Fruit fly (Drosophila melanogaster) whole organism, prepupa: ENCODE results near the gene CG11698.
A peak's percentile ranks its signal among the peaks of the same experiment; 100 is the strongest.

Source experiments
- Blimp-1 ChIP-seq: fragments of 200-800 bp; sonication (Bioruptor generic); optimal IDR thresholded peaks from 3 replicates; lab custom pipeline; 2017; ENCODE audit warnings: missing biosample characterization, missing genetic modification characterization, mild to moderate bottlenecking, moderate library complexity, missing genetic modification reagents
- CG10631 ChIP-seq: fragments of 200-800 bp; sonication (Bioruptor generic); optimal IDR thresholded peaks from 2 replicates; lab custom pipeline; 2016; ENCODE audit warnings: missing biosample characterization, missing genetic modification characterization
- CG10669 ChIP-seq: fragments of 200-800 bp; sonication (Bioruptor generic); optimal IDR thresholded peaks from 3 replicates; lab custom pipeline; 2018; ENCODE audit warnings: missing biosample characterization, mild to moderate bottlenecking, missing genetic modification characterization, moderate library complexity
- CG11294 ChIP-seq: fragments of 200-800 bp; sonication (Bioruptor generic); IDR thresholded peaks from 2 replicates; pipeline ENCODE4 v1.3.6; 2022; ENCODE audit warnings: missing biosample characterization, missing genetic modification characterization
- CG16779 ChIP-seq: fragments of 200-800 bp; sonication (Bioruptor generic); optimal IDR thresholded peaks from 3 replicates; lab custom pipeline; 2017; ENCODE audit warnings: missing biosample characterization, mild to moderate bottlenecking, missing genetic modification characterization
- CG3032 ChIP-seq: fragments of 200-800 bp; optimal IDR thresholded peaks from 2 replicates; lab custom pipeline; 2019; ENCODE audit warnings: missing biosample characterization, mild to moderate bottlenecking, missing genetic modification characterization, moderate library complexity
- CG31627 ChIP-seq: fragments of 200-800 bp; sonication (Bioruptor generic); optimal IDR thresholded peaks from 3 replicates; lab custom pipeline; 2016; ENCODE audit warnings: missing biosample characterization, missing genetic modification characterization
- CG32006 ChIP-seq: fragments of 200-800 bp; sonication (Bioruptor generic); optimal IDR thresholded peaks from 3 replicates; lab custom pipeline; 2017; ENCODE audit warnings: missing biosample characterization, mild to moderate bottlenecking, missing genetic modification characterization
- CG3919 ChIP-seq: fragments of 200-800 bp; sonication (Bioruptor generic); optimal IDR thresholded peaks from 3 replicates; lab custom pipeline; 2016; ENCODE audit warnings: missing biosample characterization, missing genetic modification characterization
- CG4318 ChIP-seq: fragments of 200-800 bp; sonication (Bioruptor generic); optimal IDR thresholded peaks from 3 replicates; lab custom pipeline; 2017; ENCODE audit warnings: missing biosample characterization, mild to moderate bottlenecking, missing genetic modification characterization
- CG6163 ChIP-seq: fragments of 200-800 bp; sonication (Bioruptor generic); IDR thresholded peaks from 3 replicates; pipeline ENCODE4 v1.3.6; 2022; ENCODE audit warnings: missing biosample characterization, missing genetic modification characterization
- CG6792 ChIP-seq: fragments of 200-800 bp; sonication (Bioruptor generic); optimal IDR thresholded peaks from 3 replicates; lab custom pipeline; 2016; ENCODE audit warnings: missing biosample characterization, missing genetic modification characterization
- CG6808 ChIP-seq: fragments of 200-800 bp; sonication (Bioruptor generic); optimal IDR thresholded peaks from 3 replicates; lab custom pipeline; 2017; ENCODE audit warnings: missing biosample characterization, missing genetic modification characterization, mild to moderate bottlenecking, moderate library complexity, missing genetic modification reagents
- CG6854 ChIP-seq: fragments of 200-800 bp; sonication (Bioruptor generic); optimal IDR thresholded peaks from 2 replicates; lab custom pipeline; 2017; ENCODE audit warnings: missing biosample characterization, mild to moderate bottlenecking, missing genetic modification characterization
- CG7368 ChIP-seq: fragments of 200-800 bp; sonication (Bioruptor generic); optimal IDR thresholded peaks from 3 replicates; lab custom pipeline; 2016; ENCODE audit warnings: missing biosample characterization, missing genetic modification characterization
- CG8119 ChIP-seq: fragments of 200-800 bp; sonication (Bioruptor generic); IDR thresholded peaks from 3 replicates; pipeline ENCODE4 v1.3.6; 2022; ENCODE audit warnings: missing biosample characterization, missing genetic modification characterization
- Eip75B ChIP-seq: fragments of 200-800 bp; sonication (Bioruptor generic); optimal IDR thresholded peaks from 3 replicates; lab custom pipeline; 2016; ENCODE audit warnings: missing biosample characterization, missing genetic modification characterization
- Eip93F ChIP-seq: fragments of 200-800 bp; sonication (Bioruptor generic); optimal IDR thresholded peaks from 2 replicates; lab custom pipeline; 2016; ENCODE audit warnings: missing biosample characterization, mild to moderate bottlenecking, missing genetic modification characterization
- Ets21C ChIP-seq: fragments of 200-800 bp; sonication (Bioruptor generic); optimal IDR thresholded peaks from 3 replicates; lab custom pipeline; 2016; ENCODE audit warnings: missing biosample characterization, missing genetic modification characterization
- Ets96B ChIP-seq: fragments of 200-800 bp; optimal IDR thresholded peaks from 2 replicates; lab custom pipeline; 2019; ENCODE audit warnings: missing biosample characterization, mild to moderate bottlenecking, missing genetic modification characterization, moderate library complexity
- Hr38 ChIP-seq: sonication (Bioruptor generic); optimal IDR thresholded peaks from 2 replicates; lab custom pipeline; 2016; ENCODE audit warnings: missing biosample characterization, missing genetic modification characterization
- Hr39 ChIP-seq: fragments of 200-800 bp; sonication (Bioruptor generic); optimal IDR thresholded peaks from 2 replicates; lab custom pipeline; 2016; ENCODE audit warnings: missing biosample characterization, missing genetic modification characterization
- Hr4 ChIP-seq: fragments of 200-800 bp; sonication (Bioruptor generic); optimal IDR thresholded peaks from 3 replicates; lab custom pipeline; 2016; ENCODE audit warnings: missing biosample characterization, missing genetic modification characterization
- Lpt ChIP-seq: fragments of 200-800 bp; sonication (Bioruptor generic); optimal IDR thresholded peaks from 3 replicates; lab custom pipeline; 2016; ENCODE audit warnings: missing biosample characterization, missing genetic modification characterization
- Sox102F ChIP-seq: fragments of 200-800 bp; sonication (Bioruptor generic); optimal IDR thresholded peaks from 2 replicates; lab custom pipeline; 2016; ENCODE audit warnings: missing biosample characterization, mild to moderate bottlenecking, missing genetic modification characterization
- Sox15 ChIP-seq: fragments of 200-800 bp; sonication (Bioruptor generic); optimal IDR thresholded peaks from 3 replicates; lab custom pipeline; 2016; ENCODE audit warnings: missing biosample characterization, missing genetic modification characterization
- acj6 ChIP-seq: fragments of 200-800 bp; sonication (Bioruptor generic); optimal IDR thresholded peaks from 3 replicates; lab custom pipeline; 2016; ENCODE audit warnings: missing biosample characterization, missing genetic modification characterization
- cyc ChIP-seq: fragments of 200-800 bp; sonication (Bioruptor generic); optimal IDR thresholded peaks from 3 replicates; lab custom pipeline; 2016; ENCODE audit warnings: missing biosample characterization, missing genetic modification characterization
- esn ChIP-seq: fragments of 200-800 bp; sonication (Bioruptor generic); optimal IDR thresholded peaks from 2 replicates; lab custom pipeline; 2016; ENCODE audit warnings: missing biosample characterization, mild to moderate bottlenecking, missing genetic modification characterization, moderate library complexity
- fd85E ChIP-seq: fragments of 200-800 bp; sonication (Bioruptor generic); optimal IDR thresholded peaks from 3 replicates; lab custom pipeline; 2016; ENCODE audit warnings: missing biosample characterization, missing genetic modification characterization
- fkh ChIP-seq: fragments of 200-800 bp; sonication (Bioruptor generic); optimal IDR thresholded peaks from 3 replicates; lab custom pipeline; 2017; ENCODE audit warnings: missing biosample characterization, mild to moderate bottlenecking, missing genetic modification characterization, moderate library complexity
- lz ChIP-seq: fragments of 200-800 bp; sonication (Bioruptor generic); optimal IDR thresholded peaks from 3 replicates; lab custom pipeline; 2016; ENCODE audit warnings: missing biosample characterization, missing genetic modification characterization
- net ChIP-seq: fragments of 200-800 bp; sonication (Bioruptor generic); optimal IDR thresholded peaks from 3 replicates; lab custom pipeline; 2016; ENCODE audit warnings: missing biosample characterization, missing genetic modification characterization
- spab ChIP-seq: fragments of 200-800 bp; sonication (Bioruptor generic); optimal IDR thresholded peaks from 2 replicates; lab custom pipeline; 2017; ENCODE audit warnings: missing biosample characterization, mild to moderate bottlenecking, missing genetic modification characterization, missing genetic modification reagents
- ss ChIP-seq, 2 experiments: fragments of 200-800 bp; sonication (Bioruptor generic); optimal IDR thresholded peaks; 2 replicates in 1 of 2; 3 replicates in 1 of 2; lab custom pipeline; 2017 to 2018; ENCODE audit warnings: mild to moderate bottlenecking in 2 of 2, missing biosample characterization in 2 of 2, missing genetic modification characterization in 2 of 2, moderate library complexity in 1 of 2
- vri ChIP-seq: fragments of 200-800 bp; sonication (Bioruptor generic); optimal IDR thresholded peaks from 3 replicates; lab custom pipeline; 2016; ENCODE audit warnings: missing biosample characterization, mild to moderate bottlenecking, missing genetic modification characterization

The CG11698 gene

dm6 chr3R:8317709-8318335 lies 5.8 kb downstream of the CG11698 start (continued):
- no peak for TF ChIP-seq Sox102F
- no peak for TF ChIP-seq CG3919 (GFP tag; lab: Kevin White, UChicago)
- TF ChIP-seq Sox15 (GFP tag; lab: Kevin White, UChicago), result no peak
- TF ChIP-seq Blimp-1 (GFP tag; lab: Kevin White, UChicago), result no peak
- TF ChIP-seq Eip75B (GFP tag; lab: Kevin White, UChicago), result no peak
- no peak for TF ChIP-seq Hr39 (GFP tag; lab: Kevin White, UChicago)
- TF ChIP-seq net (GFP tag; lab: Kevin White, UChicago), result peak; percentile 20
- no peak for TF ChIP-seq CG6854 (GFP tag; lab: Kevin White, UChicago)
- no peak for TF ChIP-seq Hr38
- no peak for TF ChIP-seq CG32006 (GFP tag; lab: Kevin White, UChicago)
- peak; percentile 66; the same call in 2 of the 3 replicates for TF ChIP-seq CG8119 (GFP tag; lab: Robert Waterston, UW)
- TF ChIP-seq CG6163, result peak; percentile 54; the same call in 2 of the 3 replicates
- TF ChIP-seq Ets96B, result no peak
- no peak for TF ChIP-seq CG6808 (GFP tag; lab: Kevin White, UChicago)
- TF ChIP-seq CG31627 (GFP tag; lab: Kevin White, UChicago), result no peak
- no peak for TF ChIP-seq cyc (GFP tag; lab: Kevin White, UChicago)
- TF ChIP-seq fkh (GFP tag; lab: Kevin White, UChicago), result peak; percentile 47
- TF ChIP-seq lz (GFP tag; lab: Kevin White, UChicago), result no peak
- peak; percentile 51 for TF ChIP-seq Hr4 (GFP tag; lab: Kevin White, UChicago)
- no peak for TF ChIP-seq Lpt
- TF ChIP-seq CG11294 (GFP tag; lab: Robert Waterston, UW), result no peak

- TF ChIP-seq ss (GFP tag; optimal IDR thresholded peaks at IDR 0.05; lab: Kevin White, UChicago) (no peak), CG10669 (no peak), CG16779 (tag; lab: Kevin White, UChicago) (no peak), CG11294 (GFP tag; lab: Robert Waterston, UW) (no peak), CG31627 (GFP tag; lab: Kevin White, UChicago) (no peak)
Observed at dm6 chr3R:8321447-8321846, 9.5 kb downstream of the CG11698 start, which contains the start of gene Or85a. Gene Or85a (plus strand): TSS chr3R:8321747.

DNA sequence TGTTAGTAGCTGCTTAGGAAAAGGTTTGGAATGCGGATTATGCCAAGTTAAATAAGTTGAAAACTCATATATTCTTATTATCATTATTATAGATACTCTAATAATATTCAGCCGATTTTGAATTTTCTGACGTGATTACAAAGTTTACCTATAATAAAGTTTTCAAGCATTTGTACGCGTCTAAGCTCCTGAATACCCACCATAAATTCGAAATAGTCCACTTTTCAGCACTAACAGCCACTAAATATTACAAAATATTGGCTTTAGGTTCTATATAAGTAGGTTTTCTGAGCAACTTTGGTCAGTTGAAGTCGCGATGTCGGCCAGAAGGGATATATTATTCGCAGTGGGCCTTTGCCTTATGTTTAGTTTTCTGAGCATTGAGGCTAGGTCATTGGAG lies 12.0 kb downstream of the CG11698 start, which contains the start of gene CG7443:
CG7443 (plus strand) TSS at position 301 of the 400 bp plus-strand sequence.
- TF ChIP-seq CG31627 (GFP tag; lab: Kevin White, UChicago) (no peak), CG3919 (GFP tag; lab: Kevin White, UChicago) (no peak), CG7368 (GFP tag; lab: Kevin White, UChicago) (no peak), esn (no peak), CG3032 (tag; lab: Kevin White, UChicago) (no peak), CG11294 (GFP tag; lab: Robert Waterston, UW) (no peak), CG10631 (GFP tag; lab: Kevin White, UChicago) (no peak), spab (GFP tag; lab: Kevin White, UChicago) (no peak), acj6 (GFP tag; lab: Kevin White, UChicago) (no peak), vri (GFP tag; lab: Kevin White, UChicago) (no peak), CG16779 (tag; lab: Kevin White, UChicago) (no peak), CG4318 (GFP tag; lab: Kevin White, UChicago) (no peak), Eip93F (no peak), fd85E (GFP tag; lab: Kevin White, UChicago) (no peak), lz (GFP tag; lab: Kevin White, UChicago) (no peak), CG6792 (GFP tag; lab: Kevin White, UChicago) (no peak), cyc (GFP tag; lab: Kevin White, UChicago) (no peak), Ets21C (no peak), CG6163 (no peak)
